Worm (Caenorhabditis elegans) whole organism, L4 larva: ENCODE measurements around the gene K02G10.5.

Experiments used
- D1046.2 ChIP-seq: fragments of 200-800 bp; sonication (Bioruptor generic); IDR thresholded peaks from 2 replicates; pipeline ENCODE4 v1.3.6; 2022; ENCODE audit warnings: missing genetic modification characterization, missing compliant biosample characterization
- F10B5.3 ChIP-seq: sonication (generic microtip); optimal IDR thresholded peaks from 2 replicates; lab custom pipeline; 2016; ENCODE audit warnings: mild to moderate bottlenecking, missing genetic modification characterization, missing compliant biosample characterization
- F44E2.7 ChIP-seq: fragments of 200-800 bp; sonication (Bioruptor generic); IDR thresholded peaks from 2 replicates; pipeline ENCODE4 v2.1.2; 2022; ENCODE audit warnings: missing genetic modification characterization, missing compliant biosample characterization
- Y48G9A.11 ChIP-seq: fragments of 200-800 bp; sonication (Bioruptor generic); IDR thresholded peaks from 2 replicates; pipeline ENCODE4 v1.3.6; 2022; ENCODE audit warnings: missing genetic modification reagents, missing genetic modification characterization, missing compliant biosample characterization
- Y5F2A.4 ChIP-seq: fragments of 200-800 bp; sonication (Bioruptor generic); optimal IDR thresholded peaks from 2 replicates; lab custom pipeline; 2018; ENCODE audit warnings: mild to moderate bottlenecking, missing genetic modification characterization, missing compliant biosample characterization
- aha-1 ChIP-seq: fragments of 150-350 bp; peaks from one replicate; lab custom pipeline; 2014; ENCODE audit warnings: missing biosample characterization, missing genetic modification characterization
- aly-2 ChIP-seq: sonication (generic microtip); optimal IDR thresholded peaks from 2 replicates; lab custom pipeline; 2018; ENCODE audit warnings: missing biosample characterization, missing genetic modification characterization
- ceh-20 ChIP-seq: fragments of 200-800 bp; sonication (Bioruptor generic); IDR thresholded peaks from 2 replicates; pipeline ENCODE4 v1.3.6; 2022; ENCODE audit warnings: missing genetic modification reagents, missing genetic modification characterization, missing compliant biosample characterization
- ceh-62 ChIP-seq: sonication (generic microtip); optimal IDR thresholded peaks from 2 replicates; lab custom pipeline; 2017; ENCODE audit warnings: missing biosample characterization, missing genetic modification characterization
- ces-1 ChIP-seq: fragments of 150-350 bp; sonication (generic microtip); optimal IDR thresholded peaks from 4 replicates; lab custom pipeline; 2014; ENCODE audit warnings: missing biosample characterization, missing genetic modification reagents, missing genetic modification characterization
- ctbp-1 ChIP-seq: fragments of 200-800 bp; sonication (Bioruptor generic); IDR thresholded peaks from 2 replicates; pipeline ENCODE4 v1.3.6; 2022; ENCODE audit warnings: missing genetic modification reagents, missing genetic modification characterization, missing compliant biosample characterization
- daf-16 ChIP-seq, 3 experiments: sonication (generic microtip); optimal IDR thresholded peaks; 2 replicates each; lab custom pipeline; 2016 to 2017; ENCODE audit warnings: missing genetic modification characterization in 3 of 3, missing genetic modification reagents in 3 of 3, mild to moderate bottlenecking in 2 of 3, missing compliant biosample characterization in 2 of 3, missing biosample characterization in 1 of 3, moderate library complexity in 1 of 3
- daf-19 ChIP-seq: fragments of 200-800 bp; sonication (Bioruptor generic); conservative IDR thresholded peaks from 2 replicates; pipeline ENCODE4 v1.3.6; 2022; ENCODE audit warnings: missing genetic modification characterization, missing compliant biosample characterization
- daf-8 ChIP-seq: fragments of 200-800 bp; sonication (Bioruptor generic); IDR thresholded peaks from 2 replicates; pipeline ENCODE4 v1.3.6; 2022; ENCODE audit warnings: missing genetic modification characterization, missing compliant biosample characterization
- dmd-6 ChIP-seq: fragments of 200-800 bp; sonication (Bioruptor generic); IDR thresholded peaks from 2 replicates; pipeline ENCODE4 v1.3.6; 2022; ENCODE audit warnings: missing genetic modification reagents, missing genetic modification characterization, missing compliant biosample characterization
- dmd-9 ChIP-seq: fragments of 200-800 bp; sonication (Bioruptor generic); IDR thresholded peaks from 2 replicates; pipeline ENCODE4 v1.3.6; 2022; ENCODE audit warnings: missing genetic modification reagents, missing genetic modification characterization, missing compliant biosample characterization
- dpl-1 ChIP-seq: fragments of 150-350 bp; optimal IDR thresholded peaks from 2 replicates; lab custom pipeline; 2014; ENCODE audit warnings: missing biosample characterization, missing genetic modification reagents, missing genetic modification characterization
- egl-43 ChIP-seq: fragments of 200-800 bp; sonication (Bioruptor generic); IDR thresholded peaks from 2 replicates; pipeline ENCODE4 v1.3.6; 2022; ENCODE audit warnings: missing genetic modification reagents, missing genetic modification characterization, missing compliant biosample characterization
- fkh-10 ChIP-seq: fragments of 150-350 bp; optimal IDR thresholded peaks from 2 replicates; lab custom pipeline; 2014; ENCODE audit warnings: missing biosample characterization, missing genetic modification reagents, missing genetic modification characterization
- hlh-30 ChIP-seq: sonication (generic microtip); optimal IDR thresholded peaks from 2 replicates; lab custom pipeline; 2017; ENCODE audit warnings: antibody characterized with exemption, mild to moderate bottlenecking, missing genetic modification characterization, missing compliant biosample characterization; ENCODE audit not compliant: insufficient read depth
- hmg-1.1 ChIP-seq: fragments of 200-800 bp; sonication (Bioruptor generic); IDR thresholded peaks from 2 replicates; pipeline ENCODE4 v1.3.6; 2022; ENCODE audit warnings: missing genetic modification reagents, missing genetic modification characterization, missing compliant biosample characterization
- jun-1 ChIP-seq: fragments of 150-350 bp; optimal IDR thresholded peaks from 2 replicates; lab custom pipeline; 2014; ENCODE audit warnings: missing biosample characterization, missing genetic modification reagents, missing genetic modification characterization
- lin-1 ChIP-seq: fragments of 200-800 bp; sonication (Bioruptor generic); IDR thresholded peaks from 2 replicates; pipeline ENCODE4 v1.3.6; 2022; ENCODE audit warnings: missing genetic modification reagents, missing genetic modification characterization, missing compliant biosample characterization
- lin-15B ChIP-seq: fragments of 150-350 bp; sonication (generic microtip); optimal IDR thresholded peaks from 3 replicates; lab custom pipeline; 2014; ENCODE audit warnings: missing biosample characterization, missing genetic modification characterization
- lin-38 ChIP-seq: fragments of 200-800 bp; sonication (Bioruptor generic); IDR thresholded peaks from 2 replicates; pipeline ENCODE4 v1.3.6; 2022; ENCODE audit warnings: missing genetic modification reagents, missing genetic modification characterization, missing compliant biosample characterization
- lsy-2 ChIP-seq, 2 experiments: fragments of 150-350 bp in 1 of 2; sonication (generic microtip) in 1 of 2; optimal IDR thresholded peaks; 2 replicates each; lab custom pipeline; 2014 to 2017; ENCODE audit warnings: missing biosample characterization in 2 of 2, missing genetic modification characterization in 2 of 2
- madf-5 ChIP-seq, 2 experiments: fragments of 200-800 bp; sonication (Bioruptor generic); IDR thresholded peaks; 2 replicates each; pipeline ENCODE4 v1.3.6; 2022; ENCODE audit warnings: missing compliant biosample characterization in 2 of 2, missing genetic modification characterization in 2 of 2
- madf-9 ChIP-seq: fragments of 200-800 bp; sonication (Bioruptor generic); conservative IDR thresholded peaks from 2 replicates; pipeline ENCODE4 v1.3.6; 2022; ENCODE audit warnings: missing genetic modification reagents, missing genetic modification characterization, missing compliant biosample characterization
- mdl-1 ChIP-seq, 2 experiments: fragments of 150-350 bp in 1 of 2; sonication (generic microtip) in 1 of 2; optimal IDR thresholded peaks; 2 replicates each; lab custom pipeline; 2014 to 2017; ENCODE audit warnings: missing biosample characterization in 2 of 2, missing genetic modification characterization in 2 of 2
- mep-1 ChIP-seq: fragments of 150-350 bp; sonication (generic microtip); optimal IDR thresholded peaks from 3 replicates; lab custom pipeline; 2014; ENCODE audit warnings: missing biosample characterization, missing genetic modification characterization
- mes-2 ChIP-seq: sonication (generic microtip); optimal IDR thresholded peaks from 2 replicates; lab custom pipeline; 2016; ENCODE audit warnings: missing genotype, mild to moderate bottlenecking, missing genetic modification characterization, missing compliant biosample characterization; ENCODE audit not compliant: poor library complexity, severe bottlenecking
- mxl-3 ChIP-seq: fragments of 200-800 bp; sonication (Bioruptor generic); optimal IDR thresholded peaks from 2 replicates; lab custom pipeline; 2018; ENCODE audit warnings: mild to moderate bottlenecking, missing genetic modification characterization, missing compliant biosample characterization
- nhr-11 ChIP-seq: fragments of 150-350 bp; optimal IDR thresholded peaks from 2 replicates; lab custom pipeline; 2014; ENCODE audit warnings: missing biosample characterization, missing genetic modification characterization
- nhr-237 ChIP-seq: sonication (generic microtip); optimal IDR thresholded peaks from 2 replicates; lab custom pipeline; 2017; ENCODE audit warnings: missing biosample characterization, missing genetic modification characterization
- nhr-48 ChIP-seq: sonication (generic microtip); optimal IDR thresholded peaks from 2 replicates; lab custom pipeline; 2016; ENCODE audit warnings: mild to moderate bottlenecking, missing genetic modification characterization, missing compliant biosample characterization
- nhr-6 ChIP-seq: fragments of 150-350 bp; optimal IDR thresholded peaks from 2 replicates; lab custom pipeline; 2014; ENCODE audit warnings: missing biosample characterization, missing genetic modification characterization
- rbr-2 ChIP-seq: sonication (generic microtip); optimal IDR thresholded peaks from 2 replicates; lab custom pipeline; 2016; ENCODE audit warnings: missing genotype, missing genetic modification characterization, missing compliant biosample characterization
- saeg-2 ChIP-seq: fragments of 200-800 bp; sonication (Bioruptor generic); IDR thresholded peaks from 2 replicates; pipeline ENCODE4 v1.3.6; 2022; ENCODE audit warnings: missing genetic modification reagents, missing genetic modification characterization, missing compliant biosample characterization
- set-16 ChIP-seq: fragments of 200-800 bp; sonication (Bioruptor generic); IDR thresholded peaks from 2 replicates; pipeline ENCODE4 v1.3.6; 2022; ENCODE audit warnings: missing genetic modification reagents, missing genetic modification characterization, missing compliant biosample characterization
- tra-1 ChIP-seq: fragments of 200-800 bp; sonication (Bioruptor generic); IDR thresholded peaks from 2 replicates; pipeline ENCODE4 v1.3.6; 2022; ENCODE audit warnings: missing genetic modification reagents, missing genetic modification characterization, missing compliant biosample characterization
- unc-130 ChIP-seq: sonication (generic microtip); optimal IDR thresholded peaks from 2 replicates; lab custom pipeline; 2016; ENCODE audit warnings: missing genetic modification reagents, missing genetic modification characterization, missing compliant biosample characterization
- unc-62 ChIP-seq, 3 experiments: fragments of 150-350 bp in 1 of 3; sonication (generic microtip); optimal IDR thresholded peaks in 2 of 3; peaks in 1 of 3; 1 replicate in 1 of 3; 2 replicates in 2 of 3; lab custom pipeline; 2014 to 2017; ENCODE audit warnings: missing biosample characterization in 3 of 3, missing genetic modification characterization in 3 of 3, missing genetic modification reagents in 3 of 3, missing genotype in 1 of 3
- vab-7 ChIP-seq: fragments of 200-800 bp; sonication (Bioruptor generic); IDR thresholded peaks from 2 replicates; pipeline ENCODE4 v1.3.6; 2022; ENCODE audit warnings: missing genetic modification reagents, missing genetic modification characterization, missing compliant biosample characterization
- zag-1 ChIP-seq: fragments of 150-350 bp; optimal IDR thresholded peaks from 2 replicates; lab custom pipeline; 2014; ENCODE audit warnings: missing biosample characterization, missing genetic modification characterization
- zip-11 ChIP-seq: fragments of 200-800 bp; sonication (Bioruptor generic); IDR thresholded peaks from 2 replicates; pipeline ENCODE4 v1.3.6; 2022; ENCODE audit warnings: missing genetic modification characterization, missing compliant biosample characterization

Gene K02G10.5

ce11 chrX:4720603-4721529, 29.9 kb upstream of the K02G10.5 start, which contains the start of gene F55D10.4 (continued):
- peak in 1 of 2 experiments; percentile 10 for TF ChIP-seq lsy-2 (tag; optimal IDR thresholded peaks at IDR 0.05; lab: Kevin White, UChicago)
- 0 out of 2 replicates have a peak, but pooled peaks have one; percentile 40 for TF ChIP-seq ctbp-1 (GFP tag; lab: Robert Waterston, UW)
- peak in 1 of 2 experiments; percentile 12 for TF ChIP-seq unc-62 (GFP tag; optimal IDR thresholded peaks at IDR 0.05 in 1 of 2; lab: Kevin White, UChicago)
- no peak for TF ChIP-seq unc-62 (tag; optimal IDR thresholded peaks at IDR 0.05; lab: Kevin White, UChicago)
- TF ChIP-seq rbr-2 (tag; lab: Kevin White, UChicago) = peak; percentile 28
- peak; percentile 70; the same call in 1 of the 2 replicates for TF ChIP-seq egl-43 (GFP tag; lab: Robert Waterston, UW)

ce11 chrX:4718114-4718513, 27.1 kb upstream of the K02G10.5 start:
- TF ChIP-seq dmd-6 (no peak), vab-7 (GFP tag; lab: Robert Waterston, UW) (no peak), F44E2.7 (GFP tag; lab: Robert Waterston, UW) (no peak), lin-15B (tag; lab: Kevin White, UChicago) (no peak), ces-1 (GFP tag; lab: Kevin White, UChicago) (no peak), unc-130 (GFP tag; lab: Kevin White, UChicago) (no peak), Y5F2A.4 (GFP tag; lab: Kevin White, UChicago) (no peak), dmd-9 (no peak), daf-8 (no peak), Y48G9A.11 (GFP tag; lab: Robert Waterston, UW) (no peak), zag-1 (no peak), hlh-30 (tag; lab: Kevin White, UChicago) (no peak), aha-1 (tag; lab: Kevin White, UChicago) (peak; percentile 77), ceh-20 (no peak), fkh-10 (peak; percentile 62), mes-2 (tag; lab: Kevin White, UChicago) (no peak), ctbp-1 (GFP tag; lab: Robert Waterston, UW) (0 out of 2 replicates have a peak, but pooled peaks have one; percentile 34), saeg-2 (GFP tag; lab: Robert Waterston, UW) (no peak), jun-1 (tag; lab: Kevin White, UChicago) (no peak)

- no peak for TF ChIP-seq aly-2 (tag; lab: Kevin White, UChicago)
- no peak for TF ChIP-seq F10B5.3 (tag; lab: Kevin White, UChicago)
- TF ChIP-seq madf-5 (GFP tag; IDR thresholded peaks at IDR 0.05; lab: Robert Waterston, UW) = no peak
- TF ChIP-seq zag-1 = no peak
- TF ChIP-seq dmd-9 = no peak
- TF ChIP-seq dpl-1 (GFP tag; lab: Kevin White, UChicago) = no peak
- no peak for TF ChIP-seq saeg-2 (GFP tag; lab: Robert Waterston, UW)
- TF ChIP-seq set-16 (GFP tag; lab: Robert Waterston, UW) = peak; percentile 64
- TF ChIP-seq nhr-6 (tag; lab: Kevin White, UChicago) = no peak
- TF ChIP-seq ceh-62 (tag; lab: Kevin White, UChicago) = no peak
- no peak for TF ChIP-seq lin-1 (GFP tag; lab: Robert Waterston, UW)
- no peak for TF ChIP-seq jun-1 (tag; lab: Kevin White, UChicago)
- no peak for TF ChIP-seq mdl-1 (tag; optimal IDR thresholded peaks at IDR 0.05; lab: Kevin White, UChicago)
- no peak for TF ChIP-seq nhr-11 (tag; lab: Kevin White, UChicago)
- no peak for TF ChIP-seq hmg-1.1
- TF ChIP-seq D1046.2 = no peak
- no peak for TF ChIP-seq lin-15B (tag; lab: Kevin White, UChicago)
- TF ChIP-seq tra-1 = 0 out of 2 replicates have a peak, but pooled peaks have one; percentile 24
- TF ChIP-seq mep-1 (tag; lab: Kevin White, UChicago) = no peak
- no peak for TF ChIP-seq daf-16 (GFP tag; optimal IDR thresholded peaks at IDR 0.05; lab: Kevin White, UChicago)
- TF ChIP-seq daf-16 (tag; optimal IDR thresholded peaks at IDR 0.05; lab: Kevin White, UChicago) = no peak
- no peak for TF ChIP-seq nhr-48 (tag; lab: Kevin White, UChicago)
- TF ChIP-seq lin-38 (GFP tag; lab: Robert Waterston, UW) = no peak
- no peak for TF ChIP-seq madf-9 (GFP tag; lab: Robert Waterston, UW)
- no peak for TF ChIP-seq daf-19 (GFP tag; lab: Robert Waterston, UW)
- no peak for TF ChIP-seq nhr-237 (tag; lab: Kevin White, UChicago)
- no peak for TF ChIP-seq zip-11
- no peak for TF ChIP-seq mxl-3 (GFP tag; lab: Kevin White, UChicago)
- no peak for TF ChIP-seq fkh-10
These were observed 24.1 kb upstream of the K02G10.5 start, which contains the start of gene rpl-25.1 for ce11 chrX:4715107-4715506. TSS of gene rpl-25.1 (plus strand) at chrX:4715178.
